Worm (Caenorhabditis elegans): ENCODE results near the gene shc-2.
A peak's percentile ranks its signal among the peaks of the same experiment; 100 is the strongest.

shc-2 gene

DNA sequence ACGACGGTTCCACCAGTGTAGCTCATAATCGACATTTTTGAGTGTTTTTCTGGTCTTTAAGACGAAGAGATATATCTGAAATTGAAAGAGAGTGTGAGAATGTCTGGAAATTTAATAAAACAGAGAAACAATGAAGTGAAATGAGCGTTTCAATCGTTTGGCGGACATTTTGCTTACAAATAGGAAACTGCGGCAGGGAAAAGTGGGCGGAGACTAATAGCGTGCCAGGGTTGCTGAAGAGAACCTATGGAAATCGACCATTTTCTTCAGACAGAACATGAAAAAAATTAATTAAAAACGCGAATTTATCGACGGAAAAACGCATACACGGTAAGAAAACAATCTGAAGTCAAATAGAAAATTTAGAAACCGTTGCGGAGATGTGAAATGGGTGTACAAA, 13.6 kb upstream of the shc-2 start, which contains the start of gene pbs-3 (continued):
- TF ChIP-seq mml-1 (tag; optimal IDR thresholded peaks at IDR 0.05) (no peak), skn-1 (tag; optimal IDR thresholded peaks at IDR 0.05) (peak; percentile 89), fkh-10 (GFP tag; optimal IDR thresholded peaks at IDR 0.05) (no peak), nfya-1 (tag; optimal IDR thresholded peaks at IDR 0.05; ENCODE audit: insufficient read depth) (peak; percentile 79), nhr-28 (tag; optimal IDR thresholded peaks at IDR 0.05) (no peak), zag-1 (tag; optimal IDR thresholded peaks at IDR 0.05) (no peak), pqm-1 (tag; optimal IDR thresholded peaks at IDR 0.05) (peak; percentile 37), nhr-43 (tag; optimal IDR thresholded peaks at IDR 0.05; ENCODE audit: poor library complexity, severe bottlenecking) (peak; percentile 2), nhr-67 (tag; optimal IDR thresholded peaks at IDR 0.05) (no peak), nhr-77 (tag; optimal IDR thresholded peaks at IDR 0.05) (no peak), jun-1 (tag; optimal IDR thresholded peaks at IDR 0.05) (no peak), ceh-82 (tag; optimal IDR thresholded peaks at IDR 0.05) (no peak)

DNA sequence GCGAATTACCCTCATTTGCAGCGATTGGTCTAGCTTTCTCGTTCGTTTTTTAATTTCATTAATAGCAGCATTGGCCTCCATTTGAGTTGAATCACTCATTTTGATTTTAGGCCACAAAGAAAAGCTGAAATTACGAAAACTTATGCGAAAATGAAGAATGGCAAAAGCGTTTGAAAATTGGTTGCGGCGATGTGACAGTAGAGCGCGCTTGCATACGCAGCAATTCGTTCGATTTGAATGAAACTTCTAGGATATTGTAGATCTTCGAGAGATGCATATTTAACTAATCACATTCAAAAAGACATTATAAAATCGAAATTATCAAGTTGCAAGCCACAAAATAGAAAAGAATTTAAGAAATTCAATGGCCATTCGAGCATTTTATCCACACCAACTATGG, 9.2 kb upstream of the shc-2 start, which contains the start of gene ulp-2:
TSS of gene ulp-2 (minus strand) at position 158 of the 400 bp plus-strand sequence.
- no peak for TF ChIP-seq fkh-2 (tag; optimal IDR thresholded peaks at IDR 0.05)
- TF ChIP-seq pha-4 (tag; optimal IDR thresholded peaks at IDR 0.05): peak; percentile 42
- TF ChIP-seq nfya-1 (tag; optimal IDR thresholded peaks at IDR 0.05; ENCODE audit: insufficient read depth): peak; percentile 15
- peak; percentile 38 for TF ChIP-seq lin-39 (tag; optimal IDR thresholded peaks at IDR 0.05)
- peak; percentile 12 for TF ChIP-seq hmg-11 (tag; optimal IDR thresholded peaks at IDR 0.05)
- TF ChIP-seq R02D3.7 (tag; optimal IDR thresholded peaks at IDR 0.05): no peak
- peak; percentile 15 for TF ChIP-seq elt-2 (tag; optimal IDR thresholded peaks at IDR 0.05)
- peak; percentile 49 for TF ChIP-seq lin-15B (tag; optimal IDR thresholded peaks at IDR 0.05)
- TF ChIP-seq skn-1 (tag; optimal IDR thresholded peaks at IDR 0.05): peak; percentile 34
- TF ChIP-seq nhr-25 (tag; optimal IDR thresholded peaks at IDR 0.05): peak; percentile 28

DNA sequence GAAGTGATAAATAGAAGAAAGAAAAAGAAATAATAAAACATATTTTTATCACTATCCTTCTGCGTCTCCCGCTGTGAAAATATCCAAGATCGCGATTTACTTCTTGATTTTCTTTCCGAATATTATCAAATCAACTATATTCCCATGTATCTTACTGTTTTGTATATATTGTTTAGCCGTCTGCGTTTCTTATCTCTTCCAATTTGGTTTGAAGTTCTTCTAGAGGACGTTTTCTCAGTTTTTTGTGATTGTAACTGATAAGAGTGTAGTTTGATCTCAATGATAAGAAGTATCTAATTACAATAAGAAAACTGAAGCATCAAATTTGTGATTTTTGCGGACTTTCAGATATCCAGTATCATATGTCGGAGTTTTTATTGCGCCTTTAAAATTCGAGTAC, 8.3 kb upstream of the shc-2 start:
- TF ChIP-seq pqm-1 (tag; optimal IDR thresholded peaks at IDR 0.05) (peak; percentile 60), nhr-25 (tag; optimal IDR thresholded peaks at IDR 0.05) (no peak), unc-39 (tag; optimal IDR thresholded peaks at IDR 0.05) (no peak), ztf-4 (tag; optimal IDR thresholded peaks at IDR 0.05) (no peak), tbx-2 (tag; optimal IDR thresholded peaks at IDR 0.05) (no peak), nhr-23 (tag; optimal IDR thresholded peaks at IDR 0.05) (peak; percentile 35), elt-1 (tag; optimal IDR thresholded peaks at IDR 0.05) (no peak), ceh-82 (tag; optimal IDR thresholded peaks at IDR 0.05) (no peak), fkh-2 (tag; optimal IDR thresholded peaks at IDR 0.05) (no peak), unc-62 (GFP tag; optimal IDR thresholded peaks at IDR 0.05) (no peak), elt-2 (tag; optimal IDR thresholded peaks at IDR 0.05) (peak; percentile 95), fos-1 (tag; optimal IDR thresholded peaks at IDR 0.05) (no peak), sea-2 (GFP tag; optimal IDR thresholded peaks at IDR 0.05) (no peak), daf-12 (tag; optimal IDR thresholded peaks at IDR 0.05) (no peak), eor-1 (tag; optimal IDR thresholded peaks at IDR 0.05) (no peak), lin-15B (tag; optimal IDR thresholded peaks at IDR 0.05) (no peak), jun-1 (tag; optimal IDR thresholded peaks at IDR 0.05) (no peak), nhr-76 (tag; optimal IDR thresholded peaks at IDR 0.05) (peak; percentile 65), zag-1 (tag; optimal IDR thresholded peaks at IDR 0.05) (no peak), nhr-28 (tag; optimal IDR thresholded peaks at IDR 0.05) (no peak), egl-27 (tag; optimal IDR thresholded peaks at IDR 0.05) (no peak), ceh-9 (tag; optimal IDR thresholded peaks at IDR 0.05) (no peak)

DNA sequence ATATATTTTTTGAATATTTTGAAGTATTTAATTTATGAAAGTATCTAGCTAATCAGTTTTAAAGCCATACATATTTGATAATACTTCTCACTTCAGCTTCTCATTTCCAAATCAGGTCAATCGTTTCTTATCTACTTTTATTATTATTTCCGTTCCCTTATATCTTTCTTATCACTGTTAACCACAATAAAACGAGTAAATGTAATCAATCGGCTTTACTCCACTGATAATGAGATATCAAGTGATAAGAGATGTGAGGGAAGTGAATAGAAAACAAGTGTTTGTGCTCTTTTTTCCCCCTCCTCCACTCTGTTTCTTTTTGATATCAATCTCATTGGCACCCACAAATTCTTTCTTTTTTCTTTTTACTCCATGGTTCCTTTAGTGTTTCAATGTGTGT, 2.4 kb upstream of the shc-2 start:
- TF ChIP-seq elt-2 (tag; optimal IDR thresholded peaks at IDR 0.05) (peak; percentile 88), pqm-1 (tag; optimal IDR thresholded peaks at IDR 0.05) (peak; percentile 48), nhr-23 (tag; optimal IDR thresholded peaks at IDR 0.05) (no peak), tbx-2 (tag; optimal IDR thresholded peaks at IDR 0.05) (no peak), elt-1 (tag; optimal IDR thresholded peaks at IDR 0.05) (no peak), ceh-9 (tag; optimal IDR thresholded peaks at IDR 0.05) (no peak), nhr-76 (tag; optimal IDR thresholded peaks at IDR 0.05) (no peak), sea-2 (GFP tag; optimal IDR thresholded peaks at IDR 0.05) (no peak), nfya-1 (tag; optimal IDR thresholded peaks at IDR 0.05; ENCODE audit: insufficient read depth) (no peak)

DNA sequence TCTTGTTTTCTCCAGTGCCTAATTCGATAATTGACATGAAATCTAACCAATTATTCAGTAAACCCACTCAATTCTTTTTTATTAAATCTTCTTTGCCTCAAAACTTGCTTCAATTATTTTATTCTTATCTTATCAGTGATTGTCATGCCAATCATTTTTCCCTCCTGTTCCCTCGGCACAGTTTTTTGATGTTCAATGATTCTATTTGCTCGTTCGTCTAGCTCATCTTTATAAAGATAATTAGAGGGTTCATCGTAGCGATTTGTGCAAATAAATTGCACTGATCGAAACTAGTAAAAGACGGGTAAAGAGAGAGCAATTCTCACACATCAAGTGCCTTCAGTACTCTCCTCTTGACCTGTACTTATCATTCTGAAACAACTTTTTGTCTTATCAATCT, 1.3 kb upstream of the shc-2 start:
- TF ChIP-seq elt-3 (tag; optimal IDR thresholded peaks at IDR 0.05) (no peak), pha-4 (tag; optimal IDR thresholded peaks at IDR 0.05) (peak; percentile 6), elt-2 (tag; optimal IDR thresholded peaks at IDR 0.05) (peak; percentile 86)

Data from whole organism, L3 larva.